Fruit fly (Drosophila melanogaster) whole organism, pupa: ENCODE measurements around the gene lgs.

Experiments used
- CG10348 ChIP-seq: fragments of 200-800 bp; sonication (Bioruptor generic); IDR thresholded peaks from 2 replicates; pipeline ENCODE4 v1.3.6; 2022; ENCODE audit warnings: missing biosample characterization, missing genetic modification characterization
- CG12605 ChIP-seq: fragments of 200-800 bp; sonication (Bioruptor generic); IDR thresholded peaks from 2 replicates; pipeline ENCODE4 v1.3.6; 2022; ENCODE audit warnings: missing biosample characterization, missing genetic modification characterization
- CG13204 ChIP-seq: fragments of 200-800 bp; sonication (Bioruptor generic); optimal IDR thresholded peaks from 2 replicates; lab custom pipeline; 2018; ENCODE audit warnings: missing biosample characterization, mild to moderate bottlenecking, missing genetic modification characterization, moderate library complexity
- CG14655 ChIP-seq: fragments of 200-800 bp; sonication (Bioruptor generic); optimal IDR thresholded peaks from 3 replicates; lab custom pipeline; 2017; ENCODE audit warnings: mild to moderate bottlenecking, missing biosample characterization, missing genetic modification reagents, missing genetic modification characterization
- CG15710 ChIP-seq: fragments of 200-800 bp; sonication (Bioruptor generic); optimal IDR thresholded peaks from 2 replicates; lab custom pipeline; 2018; ENCODE audit warnings: missing biosample characterization, mild to moderate bottlenecking, missing genetic modification characterization, moderate library complexity
- CG17806 ChIP-seq: fragments of 200-800 bp; sonication (Bioruptor generic); optimal IDR thresholded peaks from 2 replicates; lab custom pipeline; 2018; ENCODE audit warnings: missing biosample characterization, mild to moderate bottlenecking, missing genetic modification characterization, moderate library complexity
- CG32121 ChIP-seq: fragments of 200-800 bp; sonication (Bioruptor generic); IDR thresholded peaks from 2 replicates; pipeline ENCODE4 v1.3.6; 2022; ENCODE audit warnings: missing biosample characterization, missing genetic modification characterization
- CG34367 ChIP-seq: fragments of 200-800 bp; sonication (Bioruptor generic); optimal IDR thresholded peaks from 2 replicates; lab custom pipeline; 2018; ENCODE audit warnings: missing biosample characterization, mild to moderate bottlenecking, missing genetic modification characterization
- CG4496 ChIP-seq: fragments of 200-800 bp; sonication (Bioruptor generic); IDR thresholded peaks from 3 replicates; pipeline ENCODE4 v1.3.6; 2022; ENCODE audit warnings: missing biosample characterization, missing genetic modification characterization
- CG8159 ChIP-seq: fragments of 200-800 bp; sonication (Bioruptor generic); optimal IDR thresholded peaks from 3 replicates; lab custom pipeline; 2018; ENCODE audit warnings: missing biosample characterization, mild to moderate bottlenecking, missing genetic modification characterization, moderate library complexity
- CG8301 ChIP-seq: fragments of 200-800 bp; sonication (Bioruptor generic); optimal IDR thresholded peaks from 2 replicates; lab custom pipeline; 2018; ENCODE audit warnings: missing biosample characterization, mild to moderate bottlenecking, missing genetic modification characterization
- CG9948 ChIP-seq: fragments of 200-800 bp; sonication (Bioruptor generic); optimal IDR thresholded peaks from 2 replicates; lab custom pipeline; 2018; ENCODE audit warnings: missing biosample characterization, mild to moderate bottlenecking, missing genetic modification characterization, moderate library complexity
- D1 ChIP-seq: fragments of 200-800 bp; sonication (Bioruptor generic); optimal IDR thresholded peaks from 2 replicates; lab custom pipeline; 2018; ENCODE audit warnings: missing biosample characterization, mild to moderate bottlenecking, missing genetic modification characterization, moderate library complexity
- EcR ChIP-seq: fragments of 200-800 bp; sonication (Bioruptor generic); optimal IDR thresholded peaks from 3 replicates; lab custom pipeline; 2019; ENCODE audit warnings: missing biosample characterization, missing genetic modification characterization, mild to moderate bottlenecking, moderate library complexity, missing genetic modification reagents
- Ets98B ChIP-seq: fragments of 200-800 bp; sonication (Bioruptor generic); IDR thresholded peaks from 2 replicates; pipeline ENCODE4 v1.3.6; 2022; ENCODE audit warnings: missing biosample characterization, missing genetic modification characterization
- Pif1A ChIP-seq: fragments of 200-800 bp; sonication (Bioruptor generic); optimal IDR thresholded peaks from 3 replicates; lab custom pipeline; 2016; ENCODE audit warnings: missing biosample characterization, missing genetic modification characterization
- Pif1B ChIP-seq: fragments of 200-800 bp; sonication (Bioruptor generic); optimal IDR thresholded peaks from 3 replicates; lab custom pipeline; 2016; ENCODE audit warnings: missing biosample characterization, missing genetic modification characterization
- Snoo ChIP-seq: fragments of 200-800 bp; sonication (Bioruptor generic); optimal IDR thresholded peaks from 3 replicates; lab custom pipeline; 2017; ENCODE audit warnings: missing biosample characterization, mild to moderate bottlenecking, missing genetic modification characterization, inconsistent platforms
- fd96Ca ChIP-seq: fragments of 200-800 bp; sonication (Bioruptor generic); IDR thresholded peaks from 3 replicates; pipeline ENCODE4 v1.3.6; 2022; ENCODE audit warnings: missing biosample characterization, missing genetic modification characterization
- gl ChIP-seq: fragments of 200-800 bp; sonication (Bioruptor generic); optimal IDR thresholded peaks from 2 replicates; lab custom pipeline; 2018; ENCODE audit warnings: missing biosample characterization, mild to moderate bottlenecking, missing genetic modification characterization
- rn ChIP-seq: fragments of 200-800 bp; sonication (Bioruptor generic); IDR thresholded peaks from 2 replicates; pipeline ENCODE4 v1.3.6; 2022; ENCODE audit warnings: missing biosample characterization, missing genetic modification characterization

Gene lgs

DNA sequence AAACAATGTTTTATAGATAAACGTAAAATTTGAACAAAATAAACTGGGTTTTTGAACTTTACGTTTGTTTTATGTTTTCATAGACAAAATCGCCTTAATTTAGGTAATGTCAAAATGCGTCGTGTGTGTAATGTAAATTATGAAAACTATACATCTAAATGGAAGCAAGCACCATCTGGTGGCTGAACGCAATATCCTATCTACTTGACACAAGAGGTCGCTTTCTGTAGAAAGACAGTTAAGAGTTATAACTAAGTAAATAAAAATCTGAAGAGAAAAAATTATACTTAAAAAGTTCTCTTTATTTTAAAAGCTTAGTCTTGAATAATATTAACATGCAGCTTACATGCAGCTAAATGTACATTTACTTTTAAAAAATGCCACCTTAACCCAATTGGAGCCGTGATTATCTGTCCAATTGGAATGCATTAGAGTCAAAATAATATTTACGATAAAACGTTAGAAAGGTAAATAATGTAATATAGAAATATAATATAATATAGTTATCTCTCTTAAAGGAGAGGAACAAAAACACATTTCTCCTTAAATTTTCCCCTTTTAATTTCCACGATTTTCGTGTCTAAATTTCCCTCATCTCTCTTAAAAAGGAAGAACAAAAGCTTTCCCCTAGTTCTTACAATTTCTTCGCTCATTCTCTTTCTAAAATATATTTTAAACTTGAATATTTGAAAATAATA is 18.9 kb downstream of the lgs start:
- TF ChIP-seq EcR (GFP tag; lab: Kevin White, UChicago) (no peak), Pif1B (GFP tag; lab: Kevin White, UChicago) (peak; percentile 27), Pif1A (GFP tag; lab: Kevin White, UChicago) (peak; percentile 68), CG17806 (tag; lab: Kevin White, UChicago) (peak; percentile 37), CG12605 (no peak; the same call in 1 of the 2 replicates), CG34367 (peak; percentile 47), rn (GFP tag; lab: Robert Waterston, UW) (no peak), CG4496 (GFP tag; lab: Robert Waterston, UW) (no peak), Ets98B (GFP tag; lab: Robert Waterston, UW) (no peak; the same call in 1 of the 2 replicates), CG14655 (GFP tag; lab: Kevin White, UChicago) (no peak), fd96Ca (no peak), CG13204 (no peak), CG32121 (peak; percentile 62), CG9948 (tag; lab: Kevin White, UChicago) (peak; percentile 34), Snoo (tag; lab: Kevin White, UChicago) (peak; percentile 77), CG10348 (GFP tag; lab: Robert Waterston, UW) (no peak), CG8301 (peak; percentile 58), gl (tag; lab: Kevin White, UChicago) (peak; percentile 52), D1 (tag; lab: Kevin White, UChicago) (peak; percentile 81), CG15710 (no peak), CG8159 (no peak)
- TF ChIP-seq, all 21 proteins: peak for 10

DNA sequence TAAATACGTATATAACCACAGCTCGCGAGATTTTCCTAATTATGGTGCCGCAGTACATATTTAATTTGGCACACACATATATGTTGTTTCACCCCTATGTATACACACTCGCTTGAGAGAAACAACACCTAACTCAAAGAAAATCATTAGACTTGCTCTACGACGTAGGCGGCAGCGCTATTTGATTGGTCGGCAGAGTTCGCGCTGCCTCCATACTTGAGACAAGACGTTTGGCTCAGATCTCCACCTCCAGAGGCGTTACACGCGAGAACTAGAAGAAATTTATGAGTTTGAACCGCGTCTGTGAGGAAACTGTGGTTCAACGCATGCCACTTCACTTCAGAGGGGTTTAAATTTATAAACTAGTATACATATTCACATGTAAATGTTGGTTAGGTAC is 20.4 kb downstream of the lgs start:
- TF ChIP-seq CG8301 = no peak
- TF ChIP-seq Pif1A (GFP tag; lab: Kevin White, UChicago) = no peak
- no peak for TF ChIP-seq CG14655 (GFP tag; lab: Kevin White, UChicago)
- no peak for TF ChIP-seq CG17806 (tag; lab: Kevin White, UChicago)
- TF ChIP-seq fd96Ca = no peak
- TF ChIP-seq Ets98B (GFP tag; lab: Robert Waterston, UW) = no peak
- no peak for TF ChIP-seq CG9948 (tag; lab: Kevin White, UChicago)
- no peak for TF ChIP-seq CG34367
- TF ChIP-seq rn (GFP tag; lab: Robert Waterston, UW) = no peak
- no peak for TF ChIP-seq CG10348 (GFP tag; lab: Robert Waterston, UW)
- TF ChIP-seq CG13204 = no peak
- TF ChIP-seq CG15710 = no peak
- no peak for TF ChIP-seq EcR (GFP tag; lab: Kevin White, UChicago)
- no peak for TF ChIP-seq CG8159
- no peak for TF ChIP-seq CG4496 (GFP tag; lab: Robert Waterston, UW)

DNA sequence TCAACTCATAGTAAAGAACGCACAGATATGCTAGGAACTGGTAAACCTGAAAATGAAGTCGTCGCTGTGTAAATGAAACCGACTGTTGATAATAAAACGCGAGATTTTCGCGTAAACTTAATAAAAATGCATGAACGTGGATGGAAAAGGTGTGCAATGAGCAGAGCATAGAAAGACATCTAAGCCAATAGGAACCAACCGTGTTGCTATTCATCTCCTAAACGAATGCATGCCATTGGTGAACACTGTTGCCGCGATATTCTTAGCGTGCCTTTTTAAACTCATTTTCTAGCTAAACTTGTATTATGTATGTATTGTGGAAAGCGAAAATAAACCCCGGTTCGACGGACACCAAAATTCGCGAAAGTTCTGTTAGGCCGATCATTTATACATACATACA is 21.9 kb downstream of the lgs start:
- TF ChIP-seq CG15710 = no peak
- no peak for TF ChIP-seq CG12605

- no peak for TF ChIP-seq CG9948 (tag; lab: Kevin White, UChicago)
- TF ChIP-seq Pif1A (GFP tag; lab: Kevin White, UChicago) = no peak
- no peak for TF ChIP-seq CG8301
- TF ChIP-seq D1 (tag; lab: Kevin White, UChicago) = no peak
- no peak for TF ChIP-seq CG17806 (tag; lab: Kevin White, UChicago)
Measured at dm6 chr4:421025-421424, 22.7 kb downstream of the lgs start.

- TF ChIP-seq CG4496 (GFP tag; lab: Robert Waterston, UW) = no peak
Measured at dm6 chr4:418701-419100, 25.0 kb downstream of the lgs start.

dm6 chr4:416288-416687 is 27.4 kb downstream of the lgs start:
- TF ChIP-seq CG13204 (no peak), D1 (tag; lab: Kevin White, UChicago) (peak; percentile 44), gl (tag; lab: Kevin White, UChicago) (no peak), Pif1B (GFP tag; lab: Kevin White, UChicago) (no peak), CG8301 (no peak), CG9948 (tag; lab: Kevin White, UChicago) (no peak), CG8159 (no peak), Snoo (tag; lab: Kevin White, UChicago) (no peak), CG17806 (tag; lab: Kevin White, UChicago) (no peak)
- TF ChIP-seq, all 21 proteins: peak for 1

DNA sequence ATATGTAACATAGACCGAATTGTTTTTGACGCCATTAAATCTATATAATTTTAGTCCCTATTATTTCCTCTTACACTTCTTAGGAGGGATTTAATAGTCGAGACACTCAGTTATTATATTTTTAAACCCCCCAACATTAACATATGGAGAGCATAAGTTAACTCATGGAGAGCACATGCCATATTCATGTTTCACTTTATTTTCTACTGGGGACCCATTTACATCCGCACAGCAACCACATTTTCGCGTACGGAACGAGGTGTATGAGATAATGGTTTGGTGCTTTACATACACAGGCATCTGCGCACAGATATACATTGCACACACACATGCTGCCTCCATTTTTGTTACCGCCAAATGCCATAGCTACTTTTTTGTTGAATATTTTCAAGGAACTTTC is 32.2 kb downstream of the lgs start:
- TF ChIP-seq EcR (GFP tag; lab: Kevin White, UChicago) = no peak
- no peak for TF ChIP-seq CG12605
- TF ChIP-seq Pif1B (GFP tag; lab: Kevin White, UChicago) = no peak
- TF ChIP-seq gl (tag; lab: Kevin White, UChicago) = no peak
- no peak for TF ChIP-seq CG32121
- no peak for TF ChIP-seq CG9948 (tag; lab: Kevin White, UChicago)
- no peak for TF ChIP-seq CG8301
- TF ChIP-seq CG8159 = no peak
